Worm (Caenorhabditis elegans): ENCODE measurements around the gene npa-1.

DNA sequence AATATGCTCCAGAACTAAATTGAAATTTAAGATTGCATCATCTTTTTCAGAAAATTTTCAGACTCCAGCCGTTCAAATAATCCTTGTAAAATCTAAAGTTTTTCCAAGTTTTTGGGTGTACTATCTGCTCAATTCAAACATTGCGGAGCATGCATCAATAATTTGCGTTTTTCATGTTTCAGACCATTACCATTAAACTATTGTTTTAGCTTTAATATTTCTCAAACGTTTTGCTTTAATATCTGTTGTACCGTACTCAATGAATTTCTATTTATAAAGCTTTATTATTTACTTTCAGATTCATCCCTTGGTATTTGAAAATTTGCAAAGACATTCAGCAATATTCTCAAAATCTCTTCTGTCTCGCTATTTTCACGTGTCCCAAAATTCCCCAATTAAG is 27.7 kb downstream of the npa-1 start, which contains the start of gene odr-2:
- TF ChIP-seq hlh-6 (tag; optimal IDR thresholded peaks at IDR 0.05) (no peak), Y22D7AL.16 (tag; optimal IDR thresholded peaks at IDR 0.05) (no peak), rnt-1 (tag; optimal IDR thresholded peaks at IDR 0.05) (no peak), ref-2 (tag; optimal IDR thresholded peaks at IDR 0.05) (no peak), ceh-48 (tag; optimal IDR thresholded peaks at IDR 0.05) (no peak)
